Fruit fly (Drosophila melanogaster): ENCODE data around the gene CG33080.

The CG33080 gene

dm6 chrX:5737157-5737556 is 19.6 kb upstream of the CG33080 start (continued):
- TF ChIP-seq kni (GFP tag; optimal IDR thresholded peaks at IDR 0.05): no peak
- peak; percentile 50 for TF ChIP-seq ind (GFP tag; optimal IDR thresholded peaks at IDR 0.05)
- TF ChIP-seq CG4617 (GFP tag; optimal IDR thresholded peaks at IDR 0.05; ENCODE audit: borderline replicate concordance): no peak
- no peak for TF ChIP-seq gsb-n (tag; optimal IDR thresholded peaks at IDR 0.05)
- TF ChIP-seq MBD-R2 (GFP tag; IDR thresholded peaks at IDR 0.05): 0 out of 2 replicates have a peak, but pooled peaks have one; percentile 35
- 0 out of 2 replicates have a peak, but pooled peaks have one; percentile 4 for TF ChIP-seq CG5953 (GFP tag; IDR thresholded peaks at IDR 0.05)
- TF ChIP-seq CG12219 (GFP tag; optimal IDR thresholded peaks at IDR 0.05): no peak
- peak; percentile 69; the same call in 2 of the 3 replicates for TF ChIP-seq ci (GFP tag; IDR thresholded peaks at IDR 0.05)
- peak; percentile 47 for TF ChIP-seq CG6689 (GFP tag; IDR thresholded peaks at IDR 0.05)
- TF ChIP-seq cwo (GFP tag; optimal IDR thresholded peaks at IDR 0.05): peak; percentile 62
- 0 out of 2 replicates have a peak, but pooled peaks have one; percentile 14 for TF ChIP-seq esg (GFP tag; conservative IDR thresholded peaks at IDR 0.05)
- no peak for TF ChIP-seq jumu (GFP tag; optimal IDR thresholded peaks at IDR 0.05)
- no peak for TF ChIP-seq CG15073 (GFP tag; optimal IDR thresholded peaks at IDR 0.05)
- 0 out of 2 replicates have a peak, but pooled peaks have one; percentile 24 for TF ChIP-seq Ptx1 (GFP tag; IDR thresholded peaks at IDR 0.05)
- TF ChIP-seq CG6272 (GFP tag; IDR thresholded peaks at IDR 0.05): peak; percentile 38; the same call in 1 of the 2 replicates
- peak; percentile 81 for TF ChIP-seq Adf1 (GFP tag; IDR thresholded peaks at IDR 0.05)
- TF ChIP-seq NFAT (GFP tag; IDR thresholded peaks at IDR 0.05): 0 out of 2 replicates have a peak, but pooled peaks have one; percentile 19
- TF ChIP-seq CG7357 (GFP tag; IDR thresholded peaks at IDR 0.05): no peak
- peak; percentile 12; the same call in 1 of the 2 replicates for TF ChIP-seq E2f2 (GFP tag; IDR thresholded peaks at IDR 0.05)
- TF ChIP-seq Nf-YB (GFP tag; optimal IDR thresholded peaks at IDR 0.05): no peak
- TF ChIP-seq Atf6 (GFP tag; IDR thresholded peaks at IDR 0.05): 0 out of 2 replicates have a peak, but pooled peaks have one; percentile 30
- TF ChIP-seq hbn (GFP tag; IDR thresholded peaks at IDR 0.05; ENCODE audit: partially characterized antibody): no peak
- 0 out of 3 replicates have a peak, but pooled peaks have one; percentile 36 for TF ChIP-seq CG11695 (GFP tag; IDR thresholded peaks at IDR 0.05)
- no peak for TF ChIP-seq CG9437 (GFP tag; optimal IDR thresholded peaks at IDR 0.05)
- no peak for TF ChIP-seq psq (GFP tag; optimal IDR thresholded peaks at IDR 0.05)

- peak; percentile 40 for TF ChIP-seq HLH54F (GFP tag; optimal IDR thresholded peaks at IDR 0.05)
- TF ChIP-seq Ptx1 (GFP tag; IDR thresholded peaks at IDR 0.05): peak; percentile 81
- TF ChIP-seq Kr (GFP tag; optimal IDR thresholded peaks at IDR 0.05): no peak
- no peak for TF ChIP-seq dati (GFP tag; IDR thresholded peaks at IDR 0.05)
- peak; percentile 43 for TF ChIP-seq CG15011 (GFP tag; optimal IDR thresholded peaks at IDR 0.05)
- TF ChIP-seq CG6854 (GFP tag; optimal IDR thresholded peaks at IDR 0.05): peak; percentile 2
- peak; percentile 50 for TF ChIP-seq Nf-YB (GFP tag; optimal IDR thresholded peaks at IDR 0.05)
- peak; percentile 83 for TF ChIP-seq dysf (GFP tag; IDR thresholded peaks at IDR 0.05)
- TF ChIP-seq fd96Cb (tag; optimal IDR thresholded peaks at IDR 0.05): peak; percentile 66
- no peak for TF ChIP-seq pfk (GFP tag; optimal IDR thresholded peaks at IDR 0.05)
- TF ChIP-seq sd (tag; optimal IDR thresholded peaks at IDR 0.05): peak; percentile 41
- TF ChIP-seq D (optimal IDR thresholded peaks at IDR 0.05): no peak
- peak; percentile 47 for TF ChIP-seq D (GFP tag; optimal IDR thresholded peaks at IDR 0.05)
- no peak for TF ChIP-seq aop (GFP tag; IDR thresholded peaks at IDR 0.05)
- no peak for TF ChIP-seq Elba2 (GFP tag; optimal IDR thresholded peaks at IDR 0.05)
- no peak for TF ChIP-seq CG33213 (GFP tag; optimal IDR thresholded peaks at IDR 0.05)
- TF ChIP-seq gcm2 (GFP tag; optimal IDR thresholded peaks at IDR 0.05): no peak
- TF ChIP-seq CG6765 (GFP tag; optimal IDR thresholded peaks at IDR 0.05): no peak
- no peak for TF ChIP-seq inv (GFP tag; IDR thresholded peaks at IDR 0.05; ENCODE audit: partially characterized antibody)
- no peak; the same call in 2 of the 3 replicates for TF ChIP-seq CG2199 (GFP tag; IDR thresholded peaks at IDR 0.05)
- TF ChIP-seq tgo (GFP tag; IDR thresholded peaks at IDR 0.05): peak; percentile 83
- TF ChIP-seq pum (GFP tag; optimal IDR thresholded peaks at IDR 0.05): peak; percentile 60
- TF ChIP-seq CG17186 (GFP tag; optimal IDR thresholded peaks at IDR 0.05): no peak
- peak; percentile 65 for TF ChIP-seq HmgZ (tag; optimal IDR thresholded peaks at IDR 0.05)
- no peak for TF ChIP-seq btn (GFP tag; optimal IDR thresholded peaks at IDR 0.05)
- TF ChIP-seq CG13123 (GFP tag; optimal IDR thresholded peaks at IDR 0.05): peak; percentile 14
- no peak for TF ChIP-seq ab (GFP tag; optimal IDR thresholded peaks at IDR 0.05)
- TF ChIP-seq Awh (GFP tag; IDR thresholded peaks at IDR 0.05): peak; percentile 67
These were observed 17.8 kb upstream of the CG33080 start for dm6 chrX:5735268-5735941.

Data from whole organism, embryonic.